Worm (Caenorhabditis elegans) whole organism, L4 larva: ENCODE results near the gene F27C8.2.

Experiments used
- nhr-25 ChIP-seq: sonication (generic microtip); optimal IDR thresholded peaks from 2 replicates; lab custom pipeline; 2017; ENCODE audit warnings: missing genetic modification characterization, mild to moderate bottlenecking, missing compliant biosample characterization, antibody characterized with exemption, moderate library complexity, borderline replicate concordance; ENCODE audit not compliant: insufficient read depth
- nhr-76 ChIP-seq: fragments of 150-350 bp; optimal IDR thresholded peaks from 2 replicates; lab custom pipeline; 2014; ENCODE audit warnings: missing biosample characterization, missing genetic modification characterization

DNA sequence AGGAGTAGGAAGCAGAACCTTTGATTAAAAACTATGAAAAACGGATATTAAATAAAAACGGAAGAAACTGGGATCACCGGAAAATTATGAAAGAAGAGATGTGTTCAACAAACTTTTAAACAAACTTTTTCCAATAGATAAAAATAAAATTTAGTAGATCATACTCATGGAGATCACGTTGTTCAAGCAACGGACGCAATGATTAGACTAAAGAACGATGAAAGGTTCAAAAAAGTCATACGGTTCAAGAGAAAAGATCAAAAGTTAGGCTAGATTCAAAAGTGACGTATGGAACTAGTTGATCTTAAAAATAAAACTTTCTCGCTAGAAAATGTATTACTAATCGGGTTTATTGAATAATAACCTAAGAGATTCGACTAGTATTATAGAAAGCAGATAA lies 35.9 kb downstream of the F27C8.2 start:
- TF ChIP-seq nhr-76 (tag; lab: Kevin White, UChicago): no peak
- no peak for TF ChIP-seq nhr-25
